Fruit fly (Drosophila melanogaster) whole organism, embryonic: ENCODE data around the gene Iyd.

Source experiments
- Atf3 ChIP-seq: fragments of 200-800 bp; sonication (Bioruptor generic); optimal IDR thresholded peaks from 3 replicates; lab custom pipeline; 2016; ENCODE audit warnings: missing biosample characterization, missing genetic modification characterization
- BEAF-32 ChIP-seq: fragments of 200-800 bp; sonication (Bioruptor generic); optimal IDR thresholded peaks from 3 replicates; lab custom pipeline; 2017; ENCODE audit warnings: missing biosample characterization, missing genetic modification characterization, mild to moderate bottlenecking, moderate library complexity, missing genetic modification reagents
- Blimp-1 ChIP-seq: fragments of 200-800 bp; sonication (Bioruptor generic); optimal IDR thresholded peaks from 3 replicates; lab custom pipeline; 2018; ENCODE audit warnings: missing biosample characterization, missing genetic modification characterization, mild to moderate bottlenecking, moderate library complexity, missing genetic modification reagents
- C15 ChIP-seq: fragments of 200-800 bp; sonication (Bioruptor generic); IDR thresholded peaks from 3 replicates; pipeline ENCODE4 v1.3.6; 2022; ENCODE audit warnings: missing biosample characterization, missing genetic modification characterization
- CG1024 ChIP-seq: fragments of 200-800 bp; sonication (Bioruptor generic); IDR thresholded peaks from 2 replicates; pipeline ENCODE4 v1.3.6; 2022; ENCODE audit warnings: missing biosample characterization, missing genetic modification characterization
- CG10462 ChIP-seq: fragments of 200-800 bp; sonication (Bioruptor generic); optimal IDR thresholded peaks from 2 replicates; lab custom pipeline; 2016; ENCODE audit warnings: missing biosample characterization, missing genetic modification characterization
- CG11247 ChIP-seq: fragments of 200-800 bp; sonication (Bioruptor generic); IDR thresholded peaks from 2 replicates; pipeline ENCODE4 v1.3.6; 2022; ENCODE audit warnings: missing biosample characterization, missing genetic modification characterization
- CG11504 ChIP-seq: fragments of 200-800 bp; sonication (Bioruptor generic); optimal IDR thresholded peaks from 3 replicates; lab custom pipeline; 2019; ENCODE audit warnings: missing biosample characterization, mild to moderate bottlenecking, missing genetic modification characterization, moderate library complexity
- CG12299 ChIP-seq: fragments of 200-800 bp; sonication (Bioruptor generic); optimal IDR thresholded peaks from 2 replicates; lab custom pipeline; 2018; ENCODE audit warnings: missing biosample characterization, mild to moderate bottlenecking, missing genetic modification characterization
- CG12942 ChIP-seq: fragments of 200-800 bp; sonication (Bioruptor generic); optimal IDR thresholded peaks from 3 replicates; lab custom pipeline; 2016; ENCODE audit warnings: missing biosample characterization, missing genetic modification characterization
- CG18011 ChIP-seq: fragments of 200-800 bp; sonication (Bioruptor generic); optimal IDR thresholded peaks from 2 replicates; lab custom pipeline; 2017; ENCODE audit warnings: missing biosample characterization, missing genetic modification characterization, mild to moderate bottlenecking, moderate library complexity, missing genotype
- CG30431 ChIP-seq: fragments of 200-800 bp; sonication (Bioruptor generic); optimal IDR thresholded peaks from 2 replicates; lab custom pipeline; 2017; ENCODE audit warnings: missing biosample characterization, missing genetic modification characterization
- CG3281 ChIP-seq: fragments of 200-800 bp; sonication (Bioruptor generic); optimal IDR thresholded peaks from 3 replicates; lab custom pipeline; 2017; ENCODE audit warnings: missing biosample characterization, mild to moderate bottlenecking, missing genetic modification characterization
- CG33213 ChIP-seq: fragments of 200-800 bp; sonication (Bioruptor generic); optimal IDR thresholded peaks from 3 replicates; lab custom pipeline; 2016; ENCODE audit warnings: missing biosample characterization, missing genetic modification characterization
- CG3726 ChIP-seq: fragments of 200-800 bp; sonication (Bioruptor generic); IDR thresholded peaks from 3 replicates; pipeline ENCODE4, ENCODE4 v1.3.6; 2022; ENCODE audit warnings: missing biosample characterization, missing genetic modification characterization
- CG3847 ChIP-seq: fragments of 200-800 bp; sonication (Bioruptor generic); IDR thresholded peaks from 2 replicates; pipeline ENCODE4 v1.3.6; 2022; ENCODE audit warnings: missing biosample characterization, missing genetic modification characterization
- CG6689 ChIP-seq: fragments of 200-800 bp; sonication (Bioruptor generic); IDR thresholded peaks from 2 replicates; pipeline ENCODE4 v1.3.6; 2022; ENCODE audit warnings: missing biosample characterization, missing genetic modification characterization
- CG7786 ChIP-seq: fragments of 200-800 bp; sonication (Bioruptor generic); optimal IDR thresholded peaks from 2 replicates; lab custom pipeline; 2016; ENCODE audit warnings: missing biosample characterization, missing genetic modification characterization
- CG7928 ChIP-seq: fragments of 200-800 bp; sonication (Bioruptor generic); optimal IDR thresholded peaks from 2 replicates; lab custom pipeline; 2017; ENCODE audit warnings: missing biosample characterization, mild to moderate bottlenecking, missing genetic modification characterization
- CG7963 ChIP-seq: fragments of 200-800 bp; sonication (Bioruptor generic); IDR thresholded peaks from 3 replicates; pipeline ENCODE4 v1.3.6; 2022; ENCODE audit warnings: missing biosample characterization, missing genetic modification characterization; ENCODE audit not compliant: partially characterized antibody
- CG8290 ChIP-seq, 3 experiments: fragments of 200-800 bp; sonication (Bioruptor generic); optimal IDR thresholded peaks; 2 replicates each; lab custom pipeline; 2016 to 2019; ENCODE audit warnings: missing biosample characterization in 3 of 3, missing genetic modification characterization in 3 of 3, mild to moderate bottlenecking in 2 of 3, moderate library complexity in 1 of 3
- Doc3 ChIP-seq: fragments of 200-800 bp; sonication (Bioruptor generic); IDR thresholded peaks from 3 replicates; pipeline ENCODE4 v1.3.6; 2022; ENCODE audit warnings: missing biosample characterization, missing genetic modification characterization; ENCODE audit not compliant: partially characterized antibody
- Eip74EF ChIP-seq, 2 experiments: fragments of 200-800 bp in 1 of 2; fragments of >200 bp in 1 of 2; sonication (Bioruptor generic) in 1 of 2; optimal IDR thresholded peaks; 2 replicates each; lab custom pipeline; 2017 to 2019; ENCODE audit warnings: missing biosample characterization in 2 of 2, missing genetic modification characterization in 2 of 2, mild to moderate bottlenecking in 1 of 2, moderate library complexity in 1 of 2
- Fer3 ChIP-seq: fragments of 200-800 bp; sonication (Bioruptor generic); optimal IDR thresholded peaks from 2 replicates; lab custom pipeline; 2018; ENCODE audit warnings: missing biosample characterization, mild to moderate bottlenecking, missing genetic modification characterization, moderate library complexity
- HLH3B ChIP-seq: fragments of 200-800 bp; sonication (Bioruptor generic); IDR thresholded peaks from 2 replicates; pipeline ENCODE4 v1.3.6; 2022; ENCODE audit warnings: missing biosample characterization, missing genetic modification characterization
- Hey ChIP-seq: fragments of 200-800 bp; sonication (Bioruptor generic); optimal IDR thresholded peaks from 3 replicates; lab custom pipeline; 2018; ENCODE audit warnings: missing biosample characterization, mild to moderate bottlenecking, missing genetic modification characterization
- Hmr ChIP-seq: fragments of 200-800 bp; sonication (Bioruptor generic); optimal IDR thresholded peaks from 3 replicates; lab custom pipeline; 2017; ENCODE audit warnings: mild to moderate bottlenecking, missing biosample characterization, missing genetic modification reagents, missing genetic modification characterization
- MTF-1 ChIP-seq: fragments of 200-800 bp; sonication (Bioruptor generic); optimal IDR thresholded peaks from 2 replicates; lab custom pipeline; 2018; ENCODE audit warnings: missing biosample characterization, mild to moderate bottlenecking, missing genetic modification characterization, borderline replicate concordance
- Rfx ChIP-seq: fragments of 200-800 bp; sonication (Bioruptor generic); IDR thresholded peaks from 2 replicates; pipeline ENCODE4 v1.3.6; 2022; ENCODE audit warnings: missing biosample characterization, missing genetic modification characterization
- Sox100B ChIP-seq: fragments of 200-800 bp; sonication (Bioruptor generic); optimal IDR thresholded peaks from 3 replicates; lab custom pipeline; 2018; ENCODE audit warnings: missing biosample characterization, mild to moderate bottlenecking, missing genetic modification characterization
- aop ChIP-seq: fragments of 200-800 bp; sonication (Bioruptor generic); IDR thresholded peaks from 2 replicates; pipeline ENCODE4 v1.3.6; 2022; ENCODE audit warnings: missing biosample characterization, missing genetic modification characterization
- bbx ChIP-seq: fragments of 200-800 bp; sonication (Bioruptor generic); IDR thresholded peaks from 2 replicates; pipeline ENCODE4 v1.3.6; 2022; ENCODE audit warnings: missing biosample characterization, missing genetic modification characterization; ENCODE audit not compliant: partially characterized antibody
- dmrt11E ChIP-seq: fragments of 200-800 bp; sonication (Bioruptor generic); optimal IDR thresholded peaks from 3 replicates; lab custom pipeline; 2018; ENCODE audit warnings: missing biosample characterization, mild to moderate bottlenecking, missing genetic modification characterization, moderate library complexity
- grn ChIP-seq: fragments of 200-800 bp; sonication (Bioruptor generic); optimal IDR thresholded peaks from 3 replicates; lab custom pipeline; 2017; ENCODE audit warnings: missing biosample characterization, missing genetic modification characterization
- h ChIP-seq: fragments of >200 bp; optimal IDR thresholded peaks from 2 replicates; lab custom pipeline; 2017
- hb ChIP-seq: fragments of 200-800 bp; sonication (Bioruptor generic); IDR thresholded peaks from 3 replicates; pipeline ENCODE4 v1.3.6; 2022; ENCODE audit warnings: missing biosample characterization, missing genetic modification characterization; ENCODE audit not compliant: partially characterized antibody
- luna ChIP-seq: fragments of 200-800 bp; sonication (Bioruptor generic); optimal IDR thresholded peaks from 2 replicates; lab custom pipeline; 2016; ENCODE audit warnings: missing biosample characterization, missing genetic modification characterization
- mam ChIP-seq: fragments of 200-800 bp; sonication (Bioruptor generic); optimal IDR thresholded peaks from 3 replicates; lab custom pipeline; 2016; ENCODE audit warnings: missing biosample characterization, missing genetic modification characterization
- pan ChIP-seq, 4 experiments: fragments of >200 bp in 3 of 4; fragments of 200-800 bp in 1 of 4; sonication (Bioruptor generic) in 1 of 4; optimal IDR thresholded peaks in 3 of 4; IDR thresholded peaks in 1 of 4; 2 replicates each; pipeline versions ENCODE4 v1.3.6 to Lab custom; 2017 to 2022; ENCODE audit warnings: missing biosample characterization in 2 of 4, missing genetic modification characterization in 2 of 4, mixed read lengths in 1 of 4
- pb ChIP-seq: fragments of 200-800 bp; sonication (Bioruptor generic); optimal IDR thresholded peaks from 3 replicates; lab custom pipeline; 2016; ENCODE audit warnings: missing biosample characterization, missing genetic modification characterization
- pfk ChIP-seq: fragments of 200-800 bp; sonication (Bioruptor generic); optimal IDR thresholded peaks from 2 replicates; lab custom pipeline; 2018; ENCODE audit warnings: missing biosample characterization, mild to moderate bottlenecking, missing genetic modification characterization, moderate library complexity
- sc ChIP-seq, 3 experiments: fragments of >200 bp in 2 of 3; fragments of 200-800 bp in 1 of 3; sonication (Bioruptor generic) in 1 of 3; optimal IDR thresholded peaks; 2 replicates in 2 of 3; 3 replicates in 1 of 3; lab custom pipeline; 2017; ENCODE audit warnings: mild to moderate bottlenecking in 1 of 3, missing biosample characterization in 1 of 3, missing genetic modification characterization in 1 of 3, missing genetic modification reagents in 1 of 3
- sd ChIP-seq: fragments of 200-800 bp; sonication (Bioruptor generic); optimal IDR thresholded peaks from 3 replicates; lab custom pipeline; 2018; ENCODE audit warnings: missing biosample characterization, mild to moderate bottlenecking, missing genetic modification characterization, moderate library complexity
- tup ChIP-seq: fragments of 200-800 bp; sonication (Bioruptor generic); optimal IDR thresholded peaks from 2 replicates; lab custom pipeline; 2016; ENCODE audit warnings: missing biosample characterization, mild to moderate bottlenecking, missing genetic modification characterization, moderate library complexity
- twi ChIP-seq: fragments of 200-800 bp; optimal IDR thresholded peaks from 2 replicates; lab custom pipeline; 2019; ENCODE audit warnings: missing biosample characterization, mild to moderate bottlenecking, missing genetic modification characterization, moderate library complexity
- tx ChIP-seq: fragments of 200-800 bp; sonication (Bioruptor generic); optimal IDR thresholded peaks from 2 replicates; lab custom pipeline; 2016; ENCODE audit warnings: missing biosample characterization, missing genetic modification characterization
- unc-4 ChIP-seq: fragments of 200-800 bp; sonication (Bioruptor generic); IDR thresholded peaks from 2 replicates; pipeline ENCODE4 v1.3.6; 2022; ENCODE audit warnings: missing biosample characterization, missing genetic modification characterization; ENCODE audit not compliant: partially characterized antibody
- vnd ChIP-seq: fragments of 200-800 bp; sonication (Bioruptor generic); IDR thresholded peaks from 3 replicates; pipeline ENCODE4 v1.3.6; 2022; ENCODE audit warnings: missing biosample characterization, missing genetic modification characterization; ENCODE audit not compliant: partially characterized antibody
- zfh1 ChIP-seq: fragments of 200-800 bp; sonication (Bioruptor generic); IDR thresholded peaks from 3 replicates; pipeline ENCODE4 v1.3.6; 2022; ENCODE audit warnings: missing biosample characterization, missing genetic modification characterization

Iyd gene

DNA sequence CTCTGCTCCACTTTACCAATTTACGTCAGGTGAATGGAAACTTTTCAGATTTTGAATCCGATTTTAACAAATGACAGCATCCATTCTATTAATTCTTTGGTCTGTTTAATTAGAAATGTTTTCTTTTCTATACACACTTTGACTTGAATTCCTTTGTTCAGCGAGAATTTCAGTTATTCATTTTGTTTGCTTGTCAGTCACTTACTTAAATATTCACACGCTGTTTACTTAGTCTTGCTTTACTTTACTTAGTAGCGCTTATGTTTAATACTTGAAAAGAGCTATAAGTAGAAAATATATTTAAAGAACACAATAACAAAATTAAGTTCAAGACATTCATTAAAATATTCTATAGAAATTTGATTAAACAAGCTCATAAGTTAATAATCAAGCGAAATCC is 11.4 kb upstream of the Iyd start, which contains the start of gene CG32073 (continued):
- no peak for TF ChIP-seq CG10462 (GFP tag; lab: Kevin White, UChicago)
- TF ChIP-seq CG11247 (GFP tag; lab: Robert Waterston, UW): no peak
- no peak for TF ChIP-seq MTF-1
- no peak for TF ChIP-seq Hmr (GFP tag; lab: Kevin White, UChicago)
- TF ChIP-seq CG3847: no peak
- no peak for TF ChIP-seq tx (GFP tag; lab: Kevin White, UChicago)
- no peak for TF ChIP-seq CG7928 (GFP tag; lab: Kevin White, UChicago)
- no peak for TF ChIP-seq pan (optimal IDR thresholded peaks at IDR 0.05; lab: Kevin White, UChicago)
- TF ChIP-seq pan (GFP tag; optimal IDR thresholded peaks at IDR 0.05 in 1 of 2, IDR thresholded peaks at IDR 0.05 in 1 of 2): no peak
- peak; percentile 66 for TF ChIP-seq Sox100B (GFP tag; lab: Kevin White, UChicago)
- no peak for TF ChIP-seq twi (tag; lab: Kevin White, UChicago)
- no peak for TF ChIP-seq CG30431 (GFP tag; lab: Kevin White, UChicago)
- TF ChIP-seq HLH3B: no peak
- peak; percentile 2 for TF ChIP-seq CG3281 (GFP tag; lab: Kevin White, UChicago)
- no peak for TF ChIP-seq aop (GFP tag; lab: Robert Waterston, UW)
- no peak for TF ChIP-seq CG8290 (GFP tag; optimal IDR thresholded peaks at IDR 0.05; lab: Kevin White, UChicago)
- no peak for TF ChIP-seq CG8290 (tag; optimal IDR thresholded peaks at IDR 0.05; lab: Kevin White, UChicago)
- TF ChIP-seq Atf3 (GFP tag; lab: Kevin White, UChicago): no peak
- TF ChIP-seq pb (GFP tag; lab: Kevin White, UChicago): no peak
- no peak for TF ChIP-seq Fer3 (tag; lab: Kevin White, UChicago)
- no peak for TF ChIP-seq grn (GFP tag; lab: Kevin White, UChicago)
- no peak for TF ChIP-seq CG12299
- no peak for TF ChIP-seq CG3726
- TF ChIP-seq Rfx (GFP tag; lab: Robert Waterston, UW): no peak
- TF ChIP-seq mam (GFP tag; lab: Kevin White, UChicago): no peak
- no peak for TF ChIP-seq CG11504 (tag; lab: Kevin White, UChicago)
- no peak for TF ChIP-seq hb (GFP tag; lab: Robert Waterston, UW)
- TF ChIP-seq CG7963 (GFP tag; lab: Robert Waterston, UW): no peak
- TF ChIP-seq CG12942 (GFP tag; lab: Kevin White, UChicago): no peak
- no peak for TF ChIP-seq CG1024 (GFP tag; lab: Robert Waterston, UW)
- peak; percentile 34 for TF ChIP-seq CG33213 (GFP tag; lab: Kevin White, UChicago)
- TF ChIP-seq unc-4 (GFP tag; lab: Robert Waterston, UW): no peak
- TF ChIP-seq pfk (GFP tag; lab: Kevin White, UChicago): no peak
- TF ChIP-seq sd (tag; lab: Kevin White, UChicago): no peak
- no peak for TF ChIP-seq zfh1 (GFP tag; lab: Robert Waterston, UW)
- no peak for TF ChIP-seq tup
- TF ChIP-seq bbx (GFP tag; lab: Robert Waterston, UW): no peak
- no peak for TF ChIP-seq dmrt11E (tag; lab: Kevin White, UChicago)
- no peak for TF ChIP-seq h
- peak; percentile 22; the same call in 1 of the 3 replicates for TF ChIP-seq C15
- no peak for TF ChIP-seq CG18011 (GFP tag; lab: Kevin White, UChicago)
- no peak for TF ChIP-seq CG6689 (GFP tag; lab: Robert Waterston, UW)
- no peak for TF ChIP-seq Hey (tag; lab: Kevin White, UChicago)
- no peak for TF ChIP-seq Doc3 (GFP tag; lab: Robert Waterston, UW)
- TF ChIP-seq luna (GFP tag; lab: Kevin White, UChicago): no peak
- TF ChIP-seq sc (optimal IDR thresholded peaks at IDR 0.05; lab: Kevin White, UChicago): no peak
- TF ChIP-seq sc (GFP tag; optimal IDR thresholded peaks at IDR 0.05; lab: Kevin White, UChicago): no peak
- TF ChIP-seq Blimp-1 (GFP tag; lab: Kevin White, UChicago): no peak
- TF ChIP-seq vnd (GFP tag; lab: Robert Waterston, UW): no peak
- TF ChIP-seq BEAF-32 (GFP tag; lab: Kevin White, UChicago): no peak
- TF ChIP-seq CG7786 (GFP tag; lab: Kevin White, UChicago): no peak
- no peak for TF ChIP-seq Eip74EF (GFP tag; optimal IDR thresholded peaks at IDR 0.05; lab: Kevin White, UChicago)
